Worm (Caenorhabditis elegans) whole organism, mixed stage, embryonic: Measurements from ENCODE around the gene R09A8.9.

Experiments
- M03D4.4 ChIP-seq: sonication (generic microtip); optimal IDR thresholded peaks from 2 replicates; lab custom pipeline; 2017; ENCODE audit warnings: mild to moderate bottlenecking, missing genetic modification characterization, missing compliant biosample characterization
- ceh-43 ChIP-seq: fragments of 200-800 bp; sonication (Bioruptor generic); optimal IDR thresholded peaks from 2 replicates; lab custom pipeline; 2018; ENCODE audit warnings: mild to moderate bottlenecking, missing genetic modification characterization, moderate library complexity, missing compliant biosample characterization
- ces-1 ChIP-seq: fragments of 150-350 bp; optimal IDR thresholded peaks from 2 replicates; lab custom pipeline; 2014; ENCODE audit warnings: missing biosample characterization, missing genetic modification reagents, missing genetic modification characterization
- elt-1 ChIP-seq: sonication (generic microtip); optimal IDR thresholded peaks from 2 replicates; lab custom pipeline; 2017; ENCODE audit warnings: missing genetic modification characterization, mild to moderate bottlenecking, missing compliant biosample characterization, antibody characterized with exemption, moderate library complexity, borderline replicate concordance; ENCODE audit not compliant: insufficient read depth
- mep-1 ChIP-seq: fragments of 150-350 bp; optimal IDR thresholded peaks from 2 replicates; lab custom pipeline; 2017; ENCODE audit warnings: missing biosample characterization, missing genetic modification reagents, missing genetic modification characterization, inconsistent platforms
- nhr-12 ChIP-seq: fragments of 150-350 bp; optimal IDR thresholded peaks from 2 replicates; lab custom pipeline; 2014; ENCODE audit warnings: missing biosample characterization, missing genetic modification characterization
- nhr-76 ChIP-seq: sonication (generic microtip); optimal IDR thresholded peaks from 2 replicates; lab custom pipeline; 2017; ENCODE audit warnings: missing biosample characterization, missing genetic modification characterization
- unc-39 ChIP-seq: fragments of 150-350 bp; optimal IDR thresholded peaks from 2 replicates; lab custom pipeline; 2014; ENCODE audit warnings: missing biosample characterization, missing genetic modification characterization
- unc-62 ChIP-seq: fragments of 150-350 bp; optimal IDR thresholded peaks from 2 replicates; lab custom pipeline; 2014; ENCODE audit warnings: missing biosample characterization, missing genetic modification reagents, missing genetic modification characterization
- ztf-11 ChIP-seq: fragments of 150-350 bp; optimal IDR thresholded peaks from 2 replicates; lab custom pipeline; 2014; ENCODE audit warnings: missing biosample characterization, missing genetic modification characterization

ce11 chrX:12637978-12638377 lies 34.2 kb downstream of the R09A8.9 start:
- no peak for TF ChIP-seq elt-1 (tag; lab: Kevin White, UChicago)
- no peak for TF ChIP-seq M03D4.4 (tag; lab: Kevin White, UChicago)
- no peak for TF ChIP-seq nhr-76 (tag; lab: Kevin White, UChicago)
- no peak for TF ChIP-seq mep-1 (tag; lab: Kevin White, UChicago)
- no peak for TF ChIP-seq nhr-12
- TF ChIP-seq ces-1 (GFP tag; lab: Kevin White, UChicago), result no peak
- no peak for TF ChIP-seq ztf-11 (tag; lab: Kevin White, UChicago)
- no peak for TF ChIP-seq unc-62 (GFP tag; lab: Kevin White, UChicago)
- TF ChIP-seq unc-39 (tag; lab: Kevin White, UChicago), result no peak
- TF ChIP-seq ceh-43 (GFP tag; lab: Kevin White, UChicago), result no peak
